Worm (Caenorhabditis elegans) whole organism, L2 larva: ENCODE data around the gene F54H5.3.

Source experiments
- C34F6.9 ChIP-seq: fragments of 150-350 bp; optimal IDR thresholded peaks from 2 replicates; lab custom pipeline; 2014; ENCODE audit warnings: missing biosample characterization, missing genetic modification characterization
- F13H6.1 ChIP-seq: sonication (generic microtip); optimal IDR thresholded peaks from 2 replicates; lab custom pipeline; 2016; ENCODE audit warnings: missing genetic modification characterization, missing compliant biosample characterization
- R02D3.7 ChIP-seq: fragments of 150-350 bp; optimal IDR thresholded peaks from 2 replicates; lab custom pipeline; 2014; ENCODE audit warnings: missing biosample characterization, missing genetic modification characterization
- ZK546.5 ChIP-seq: sonication (generic microtip); optimal IDR thresholded peaks from 2 replicates; lab custom pipeline; 2017; ENCODE audit warnings: missing biosample characterization, missing genetic modification characterization
- alr-1 ChIP-seq: fragments of 150-350 bp; optimal IDR thresholded peaks from 2 replicates; lab custom pipeline; 2014; ENCODE audit warnings: missing biosample characterization, missing genetic modification characterization
- aly-2 ChIP-seq: fragments of 150-350 bp; optimal IDR thresholded peaks from 2 replicates; lab custom pipeline; 2014; ENCODE audit warnings: missing biosample characterization, missing genetic modification characterization
- blmp-1 ChIP-seq: sonication (generic microtip); optimal IDR thresholded peaks from 2 replicates; lab custom pipeline; 2017; ENCODE audit warnings: missing genetic modification characterization, mild to moderate bottlenecking, missing compliant biosample characterization, antibody characterized with exemption, moderate library complexity; ENCODE audit not compliant: insufficient read depth
- ceh-16 ChIP-seq: fragments of 150-350 bp; optimal IDR thresholded peaks from 2 replicates; lab custom pipeline; 2014; ENCODE audit warnings: missing biosample characterization, missing genetic modification characterization
- ceh-82 ChIP-seq: fragments of 150-350 bp; optimal IDR thresholded peaks from 2 replicates; lab custom pipeline; 2014; ENCODE audit warnings: missing biosample characterization, missing genetic modification characterization
- crh-2 ChIP-seq: sonication (generic microtip); optimal IDR thresholded peaks from 2 replicates; lab custom pipeline; 2017; ENCODE audit warnings: missing biosample characterization, missing genetic modification characterization
- elt-1 ChIP-seq: fragments of 150-350 bp; optimal IDR thresholded peaks from 2 replicates; lab custom pipeline; 2014; ENCODE audit warnings: missing biosample characterization, missing genetic modification characterization
- fos-1 ChIP-seq: fragments of 150-350 bp; optimal IDR thresholded peaks from 2 replicates; lab custom pipeline; 2014; ENCODE audit warnings: missing biosample characterization, missing genetic modification characterization
- gmeb-1 ChIP-seq: fragments of 150-350 bp; optimal IDR thresholded peaks from 2 replicates; lab custom pipeline; 2014; ENCODE audit warnings: missing biosample characterization, missing genetic modification characterization
- lin-11 ChIP-seq: fragments of 150-350 bp; sonication (generic microtip); optimal IDR thresholded peaks from 2 replicates; lab custom pipeline; 2014; ENCODE audit warnings: missing biosample characterization, missing genetic modification characterization, inconsistent platforms, mixed read lengths
- lin-13 ChIP-seq: fragments of 150-350 bp; optimal IDR thresholded peaks from 2 replicates; lab custom pipeline; 2014; ENCODE audit warnings: missing biosample characterization, missing genetic modification reagents, missing genetic modification characterization
- lin-39 ChIP-seq: fragments of 150-350 bp; optimal IDR thresholded peaks from 2 replicates; lab custom pipeline; 2014; ENCODE audit warnings: missing biosample characterization, missing genetic modification reagents, missing genetic modification characterization
- mab-5 ChIP-seq: fragments of 150-350 bp; optimal IDR thresholded peaks from 2 replicates; lab custom pipeline; 2014; ENCODE audit warnings: missing biosample characterization, missing genetic modification characterization
- mbf-1 ChIP-seq: sonication (generic microtip); optimal IDR thresholded peaks from 2 replicates; lab custom pipeline; 2017; ENCODE audit warnings: missing biosample characterization, missing genetic modification characterization
- mdl-1 ChIP-seq, 2 experiments: fragments of 150-350 bp in 1 of 2; sonication (generic microtip) in 1 of 2; optimal IDR thresholded peaks; 2 replicates each; lab custom pipeline; 2017; ENCODE audit warnings: missing biosample characterization in 2 of 2, missing genetic modification characterization in 2 of 2
- nhr-10 ChIP-seq: sonication (generic microtip); optimal IDR thresholded peaks from 2 replicates; lab custom pipeline; 2017; ENCODE audit warnings: missing biosample characterization, missing genetic modification characterization
- nhr-12 ChIP-seq: fragments of 150-350 bp; optimal IDR thresholded peaks from 2 replicates; lab custom pipeline; 2014; ENCODE audit warnings: missing biosample characterization, missing genetic modification characterization
- nhr-129 ChIP-seq: fragments of 150-350 bp; optimal IDR thresholded peaks from 2 replicates; lab custom pipeline; 2014; ENCODE audit warnings: missing biosample characterization, missing genetic modification characterization
- nhr-21 ChIP-seq: fragments of 150-350 bp; optimal IDR thresholded peaks from 2 replicates; lab custom pipeline; 2014; ENCODE audit warnings: missing biosample characterization, missing genetic modification characterization
- nhr-237 ChIP-seq: fragments of 150-350 bp; optimal IDR thresholded peaks from 2 replicates; lab custom pipeline; 2014; ENCODE audit warnings: missing biosample characterization, missing genetic modification characterization
- nhr-25 ChIP-seq: fragments of 150-350 bp; sonication (generic microtip); optimal IDR thresholded peaks from 3 replicates; lab custom pipeline; 2014; ENCODE audit warnings: missing biosample characterization, missing genetic modification characterization
- nhr-6 ChIP-seq: fragments of 150-350 bp; optimal IDR thresholded peaks from 2 replicates; lab custom pipeline; 2014; ENCODE audit warnings: missing biosample characterization, missing genetic modification characterization
- nhr-77 ChIP-seq: fragments of 150-350 bp; optimal IDR thresholded peaks from 2 replicates; lab custom pipeline; 2014; ENCODE audit warnings: missing biosample characterization, missing genetic modification characterization
- sma-3 ChIP-seq: sonication (generic microtip); optimal IDR thresholded peaks from 2 replicates; lab custom pipeline; 2016; ENCODE audit warnings: missing genetic modification reagents, missing genetic modification characterization, missing compliant biosample characterization
- sma-9 ChIP-seq, 2 experiments: fragments of 150-350 bp in 1 of 2; sonication (generic microtip) in 1 of 2; optimal IDR thresholded peaks; 2 replicates each; lab custom pipeline; 2014 to 2016; ENCODE audit warnings: missing genetic modification characterization in 2 of 2, mild to moderate bottlenecking in 1 of 2, missing biosample characterization in 1 of 2, missing compliant biosample characterization in 1 of 2, missing genetic modification reagents in 1 of 2, moderate library complexity in 1 of 2
- snpc-4 ChIP-seq: fragments of 150-350 bp; optimal IDR thresholded peaks from 2 replicates; lab custom pipeline; 2014; ENCODE audit warnings: missing biosample characterization, missing genetic modification characterization
- unc-39 ChIP-seq: fragments of 150-350 bp; optimal IDR thresholded peaks from 2 replicates; lab custom pipeline; 2014; ENCODE audit warnings: missing biosample characterization, missing genetic modification characterization
- zag-1 ChIP-seq: fragments of 150-350 bp; optimal IDR thresholded peaks from 2 replicates; lab custom pipeline; 2014; ENCODE audit warnings: missing biosample characterization, missing genetic modification characterization
- ztf-1 ChIP-seq: fragments of 200-800 bp; sonication (Bioruptor generic); conservative IDR thresholded peaks from 2 replicates; pipeline ENCODE4 v1.3.6; 2022; ENCODE audit warnings: missing genetic modification characterization, missing compliant biosample characterization
- ztf-11 ChIP-seq: sonication (generic microtip); optimal IDR thresholded peaks from 2 replicates; lab custom pipeline; 2017; ENCODE audit warnings: missing biosample characterization, missing genetic modification characterization
- ztf-4 ChIP-seq: fragments of 150-350 bp; optimal IDR thresholded peaks from 2 replicates; lab custom pipeline; 2014; ENCODE audit warnings: missing biosample characterization, missing genetic modification characterization

F54H5.3 gene

DNA sequence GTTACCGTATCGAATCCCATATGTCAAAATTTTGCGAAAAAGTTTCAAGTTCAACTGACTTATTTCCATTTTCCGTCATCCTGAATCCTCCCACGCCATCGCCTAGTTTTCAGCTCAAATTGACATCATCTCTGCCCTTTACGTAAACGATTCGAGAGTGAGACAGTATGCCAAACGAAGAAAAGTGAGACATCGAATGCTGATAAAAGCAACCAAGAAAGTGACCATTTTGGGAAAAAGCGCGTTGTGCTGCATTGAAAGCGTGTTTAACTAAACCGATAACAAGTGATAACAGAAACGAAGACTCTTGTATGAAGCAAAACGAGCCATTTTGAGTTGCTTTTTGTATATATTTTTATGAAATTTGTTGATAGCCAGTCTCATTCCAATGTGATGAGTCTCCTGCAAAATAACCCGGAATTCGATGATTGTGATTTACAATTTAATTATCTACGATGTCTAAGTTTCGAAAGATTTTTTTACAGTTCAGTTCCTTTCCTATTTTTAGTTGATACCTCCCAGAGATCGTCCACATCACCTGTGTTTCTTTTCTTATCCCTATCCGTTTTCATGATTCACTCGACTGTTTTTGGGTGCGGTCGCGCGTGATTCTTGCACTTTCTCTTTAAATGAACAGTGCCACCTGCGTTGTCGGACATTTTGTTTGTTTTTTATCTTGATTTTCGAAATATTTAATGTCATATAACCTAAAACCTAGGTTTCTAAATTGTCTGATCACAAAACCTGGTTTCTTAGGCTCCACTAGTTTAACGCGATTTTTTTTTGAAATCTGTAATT lies 6.6 kb upstream of the F54H5.3 start:
- TF ChIP-seq ztf-11, result no peak
- TF ChIP-seq lin-11 (tag; lab: Kevin White, UChicago), result no peak
- TF ChIP-seq elt-1 (tag; lab: Kevin White, UChicago), result no peak
- TF ChIP-seq ZK546.5, result no peak
- TF ChIP-seq nhr-77 (tag; lab: Kevin White, UChicago), result no peak
- no peak for TF ChIP-seq mab-5 (tag; lab: Kevin White, UChicago)
- TF ChIP-seq F13H6.1 (tag; lab: Kevin White, UChicago), result peak; percentile 67
- peak; percentile 29 for TF ChIP-seq sma-9 (GFP tag; optimal IDR thresholded peaks at IDR 0.05; lab: Kevin White, UChicago)
- TF ChIP-seq sma-9 (tag; optimal IDR thresholded peaks at IDR 0.05; lab: Kevin White, UChicago), result no peak
- no peak for TF ChIP-seq nhr-21
- no peak for TF ChIP-seq sma-3 (GFP tag; lab: Kevin White, UChicago)
- TF ChIP-seq nhr-25 (tag; lab: Kevin White, UChicago), result no peak
- no peak for TF ChIP-seq ceh-82
- TF ChIP-seq zag-1 (tag; lab: Kevin White, UChicago), result no peak
- TF ChIP-seq mbf-1, result no peak
- TF ChIP-seq fos-1 (tag; lab: Kevin White, UChicago), result peak; percentile 92
- TF ChIP-seq nhr-237 (tag; lab: Kevin White, UChicago), result no peak
- peak; percentile 12 for TF ChIP-seq nhr-129 (tag; lab: Kevin White, UChicago)
- no peak for TF ChIP-seq ztf-4 (tag; lab: Kevin White, UChicago)
- TF ChIP-seq unc-39, result no peak
- peak; percentile 41 for TF ChIP-seq crh-2 (tag; lab: Kevin White, UChicago)
- no peak for TF ChIP-seq aly-2 (tag; lab: Kevin White, UChicago)

ce11 chrII:6616135-6616534 lies 5.9 kb upstream of the F54H5.3 start:
- TF ChIP-seq snpc-4 (tag; lab: Kevin White, UChicago), result no peak
- TF ChIP-seq C34F6.9, result no peak
- TF ChIP-seq mbf-1, result no peak
- TF ChIP-seq nhr-6, result no peak
- no peak for TF ChIP-seq aly-2 (tag; lab: Kevin White, UChicago)
- TF ChIP-seq fos-1 (tag; lab: Kevin White, UChicago), result peak; percentile 85
- no peak for TF ChIP-seq ceh-16 (tag; lab: Kevin White, UChicago)
- TF ChIP-seq elt-1 (tag; lab: Kevin White, UChicago), result no peak
- no peak for TF ChIP-seq nhr-77 (tag; lab: Kevin White, UChicago)
- no peak for TF ChIP-seq gmeb-1 (tag; lab: Kevin White, UChicago)
- TF ChIP-seq ztf-1 (GFP tag; lab: Robert Waterston, UW), result no peak
- TF ChIP-seq sma-9 (GFP tag; optimal IDR thresholded peaks at IDR 0.05; lab: Kevin White, UChicago), result peak; percentile 38
- TF ChIP-seq sma-9 (tag; optimal IDR thresholded peaks at IDR 0.05; lab: Kevin White, UChicago), result no peak
- TF ChIP-seq lin-39 (tag; lab: Kevin White, UChicago), result no peak
- no peak for TF ChIP-seq mab-5 (tag; lab: Kevin White, UChicago)
- no peak for TF ChIP-seq mdl-1 (tag; optimal IDR thresholded peaks at IDR 0.05; lab: Kevin White, UChicago)
- no peak for TF ChIP-seq lin-13 (GFP tag; lab: Kevin White, UChicago)

ce11 chrII:6616770-6617169 lies 5.2 kb upstream of the F54H5.3 start, which contains the start of gene klf-3:
Gene klf-3 (plus strand): TSS chrII:6616878.
- peak; percentile 1 for TF ChIP-seq blmp-1 (tag; lab: Kevin White, UChicago)
- TF ChIP-seq crh-2 (tag; lab: Kevin White, UChicago), result no peak
- TF ChIP-seq nhr-10, result no peak

ce11 chrII:6619007-6619406 lies 3.0 kb upstream of the F54H5.3 start:
- peak; percentile 14 for TF ChIP-seq sma-3 (GFP tag; lab: Kevin White, UChicago)
- peak; percentile 6 for TF ChIP-seq nhr-21
- peak; percentile 22 for TF ChIP-seq sma-9 (GFP tag; optimal IDR thresholded peaks at IDR 0.05; lab: Kevin White, UChicago)
- TF ChIP-seq sma-9 (tag; optimal IDR thresholded peaks at IDR 0.05; lab: Kevin White, UChicago), result no peak
- peak; percentile 7 for TF ChIP-seq blmp-1 (tag; lab: Kevin White, UChicago)
- TF ChIP-seq nhr-25 (tag; lab: Kevin White, UChicago), result peak; percentile 53
- no peak for TF ChIP-seq aly-2 (tag; lab: Kevin White, UChicago)
- no peak for TF ChIP-seq alr-1 (tag; lab: Kevin White, UChicago)
- TF ChIP-seq nhr-12 (tag; lab: Kevin White, UChicago), result no peak
- no peak for TF ChIP-seq unc-39
- TF ChIP-seq ztf-4 (tag; lab: Kevin White, UChicago), result no peak
- no peak for TF ChIP-seq R02D3.7 (tag; lab: Kevin White, UChicago)
